Worm (Caenorhabditis elegans) whole organism, L4 larva: ENCODE data around the gene vti-1.

Source experiments
- D1046.2 ChIP-seq: fragments of 200-800 bp; sonication (Bioruptor generic); IDR thresholded peaks from 2 replicates; pipeline ENCODE4 v1.3.6; 2022; ENCODE audit warnings: missing genetic modification characterization, missing compliant biosample characterization
- R02D3.7 ChIP-seq: fragments of 150-350 bp; sonication (generic microtip); optimal IDR thresholded peaks from 3 replicates; lab custom pipeline; 2014; ENCODE audit warnings: missing biosample characterization, missing genetic modification characterization
- Y105C5A.15 ChIP-seq: fragments of 200-800 bp; sonication (Bioruptor generic); IDR thresholded peaks from 2 replicates; pipeline ENCODE4 v1.3.6; 2022; ENCODE audit warnings: missing genetic modification characterization, missing compliant biosample characterization
- gei-8 ChIP-seq: fragments of 200-800 bp; sonication (Bioruptor generic); optimal IDR thresholded peaks from 2 replicates; lab custom pipeline; 2018; ENCODE audit warnings: mild to moderate bottlenecking, missing genetic modification characterization, missing compliant biosample characterization
- lin-13 ChIP-seq: fragments of 150-350 bp; optimal IDR thresholded peaks from 2 replicates; lab custom pipeline; 2014; ENCODE audit warnings: missing biosample characterization, missing genetic modification reagents, missing genetic modification characterization
- madf-9 ChIP-seq: fragments of 200-800 bp; sonication (Bioruptor generic); conservative IDR thresholded peaks from 2 replicates; pipeline ENCODE4 v1.3.6; 2022; ENCODE audit warnings: missing genetic modification reagents, missing genetic modification characterization, missing compliant biosample characterization
- mep-1 ChIP-seq: fragments of 150-350 bp; sonication (generic microtip); optimal IDR thresholded peaks from 3 replicates; lab custom pipeline; 2014; ENCODE audit warnings: missing biosample characterization, missing genetic modification characterization
- nhr-111 ChIP-seq: fragments of 200-800 bp; sonication (Bioruptor generic); optimal IDR thresholded peaks from 2 replicates; lab custom pipeline; 2018; ENCODE audit warnings: mild to moderate bottlenecking, missing genetic modification characterization, missing compliant biosample characterization
- tra-1 ChIP-seq: fragments of 200-800 bp; sonication (Bioruptor generic); IDR thresholded peaks from 2 replicates; pipeline ENCODE4 v1.3.6; 2022; ENCODE audit warnings: missing genetic modification reagents, missing genetic modification characterization, missing compliant biosample characterization

ce11 chrIV:14782211-14782610, 15.7 kb upstream of the vti-1 start, which contains the start of gene Y57G11C.1130:
- TF ChIP-seq lin-13 (GFP tag; lab: Kevin White, UChicago) (no peak), gei-8 (GFP tag; lab: Kevin White, UChicago) (no peak), Y105C5A.15 (GFP tag; lab: Robert Waterston, UW) (no peak), madf-9 (GFP tag; lab: Robert Waterston, UW) (no peak), D1046.2 (GFP tag; lab: Robert Waterston, UW) (no peak), mep-1 (no peak), R02D3.7 (tag; lab: Kevin White, UChicago) (no peak), tra-1 (no peak), nhr-111 (no peak)
